Worm (Caenorhabditis elegans) whole organism, L4 larva: ENCODE measurements around the gene K07H8.2.

Experiments
- F37D6.2 ChIP-seq: sonication (generic microtip); optimal IDR thresholded peaks from 2 replicates; lab custom pipeline; 2016; ENCODE audit warnings: mild to moderate bottlenecking, missing genetic modification characterization, missing compliant biosample characterization
- Y105C5A.15 ChIP-seq: fragments of 200-800 bp; sonication (Bioruptor generic); IDR thresholded peaks from 2 replicates; pipeline ENCODE4 v1.3.6; 2022; ENCODE audit warnings: missing genetic modification characterization, missing compliant biosample characterization
- ZK546.5 ChIP-seq, 2 experiments: sonication (generic microtip); optimal IDR thresholded peaks; 2 replicates each; lab custom pipeline; 2017; ENCODE audit warnings: missing biosample characterization in 2 of 2, missing genetic modification characterization in 2 of 2
- aha-1 ChIP-seq: fragments of 150-350 bp; peaks from one replicate; lab custom pipeline; 2014; ENCODE audit warnings: missing biosample characterization, missing genetic modification characterization
- aly-2 ChIP-seq: sonication (generic microtip); optimal IDR thresholded peaks from 2 replicates; lab custom pipeline; 2018; ENCODE audit warnings: missing biosample characterization, missing genetic modification characterization
- ceh-32 ChIP-seq: sonication (generic microtip); optimal IDR thresholded peaks from 2 replicates; lab custom pipeline; 2016; ENCODE audit warnings: mild to moderate bottlenecking, missing genetic modification characterization, missing compliant biosample characterization; ENCODE audit not compliant: poor library complexity
- ceh-44 ChIP-seq: fragments of 200-800 bp; sonication (Bioruptor generic); IDR thresholded peaks from 2 replicates; pipeline ENCODE4 v1.3.6; 2022; ENCODE audit warnings: missing genetic modification reagents, missing genetic modification characterization, missing compliant biosample characterization
- ceh-62 ChIP-seq: sonication (generic microtip); optimal IDR thresholded peaks from 2 replicates; lab custom pipeline; 2017; ENCODE audit warnings: missing biosample characterization, missing genetic modification characterization
- cey-2 ChIP-seq: sonication (generic microtip); optimal IDR thresholded peaks from 3 replicates; lab custom pipeline; 2017; ENCODE audit warnings: missing genetic modification characterization, mild to moderate bottlenecking, missing compliant biosample characterization, antibody characterized with exemption, borderline replicate concordance; ENCODE audit not compliant: insufficient read depth
- ctbp-1 ChIP-seq: fragments of 200-800 bp; sonication (Bioruptor generic); IDR thresholded peaks from 2 replicates; pipeline ENCODE4 v1.3.6; 2022; ENCODE audit warnings: missing genetic modification reagents, missing genetic modification characterization, missing compliant biosample characterization
- daf-12 ChIP-seq: fragments of 150-350 bp; optimal IDR thresholded peaks from 2 replicates; lab custom pipeline; 2014; ENCODE audit warnings: missing biosample characterization, missing genetic modification reagents, missing genetic modification characterization
- daf-16 ChIP-seq, 3 experiments: sonication (generic microtip); optimal IDR thresholded peaks; 2 replicates each; lab custom pipeline; 2016 to 2017; ENCODE audit warnings: missing genetic modification characterization in 3 of 3, missing genetic modification reagents in 3 of 3, mild to moderate bottlenecking in 2 of 3, missing compliant biosample characterization in 2 of 3, missing biosample characterization in 1 of 3, moderate library complexity in 1 of 3
- daf-8 ChIP-seq: fragments of 200-800 bp; sonication (Bioruptor generic); IDR thresholded peaks from 2 replicates; pipeline ENCODE4 v1.3.6; 2022; ENCODE audit warnings: missing genetic modification characterization, missing compliant biosample characterization
- dmd-8 ChIP-seq: fragments of 200-800 bp; sonication (Bioruptor generic); IDR thresholded peaks from 2 replicates; pipeline ENCODE4 v1.3.6; 2022; ENCODE audit warnings: missing genetic modification characterization, missing compliant biosample characterization
- dmd-9 ChIP-seq: fragments of 200-800 bp; sonication (Bioruptor generic); IDR thresholded peaks from 2 replicates; pipeline ENCODE4 v1.3.6; 2022; ENCODE audit warnings: missing genetic modification reagents, missing genetic modification characterization, missing compliant biosample characterization
- hlh-11 ChIP-seq: fragments of 200-800 bp; sonication (Bioruptor generic); optimal IDR thresholded peaks from 2 replicates; lab custom pipeline; 2018; ENCODE audit warnings: mild to moderate bottlenecking, missing genetic modification characterization, missing compliant biosample characterization
- hlh-30 ChIP-seq: sonication (generic microtip); optimal IDR thresholded peaks from 2 replicates; lab custom pipeline; 2017; ENCODE audit warnings: antibody characterized with exemption, mild to moderate bottlenecking, missing genetic modification characterization, missing compliant biosample characterization; ENCODE audit not compliant: insufficient read depth
- lin-38 ChIP-seq: fragments of 200-800 bp; sonication (Bioruptor generic); IDR thresholded peaks from 2 replicates; pipeline ENCODE4 v1.3.6; 2022; ENCODE audit warnings: missing genetic modification reagents, missing genetic modification characterization, missing compliant biosample characterization
- lin-39 ChIP-seq: fragments of 150-350 bp; optimal IDR thresholded peaks from 2 replicates; lab custom pipeline; 2014; ENCODE audit warnings: missing biosample characterization, missing genetic modification reagents, missing genetic modification characterization
- lsy-2 ChIP-seq, 2 experiments: fragments of 150-350 bp in 1 of 2; sonication (generic microtip) in 1 of 2; optimal IDR thresholded peaks; 2 replicates each; lab custom pipeline; 2014 to 2017; ENCODE audit warnings: missing biosample characterization in 2 of 2, missing genetic modification characterization in 2 of 2
- mdl-1 ChIP-seq, 2 experiments: fragments of 150-350 bp in 1 of 2; sonication (generic microtip) in 1 of 2; optimal IDR thresholded peaks; 2 replicates each; lab custom pipeline; 2014 to 2017; ENCODE audit warnings: missing biosample characterization in 2 of 2, missing genetic modification characterization in 2 of 2
- mep-1 ChIP-seq: fragments of 150-350 bp; sonication (generic microtip); optimal IDR thresholded peaks from 3 replicates; lab custom pipeline; 2014; ENCODE audit warnings: missing biosample characterization, missing genetic modification characterization
- mes-2 ChIP-seq: sonication (generic microtip); optimal IDR thresholded peaks from 2 replicates; lab custom pipeline; 2016; ENCODE audit warnings: missing genotype, mild to moderate bottlenecking, missing genetic modification characterization, missing compliant biosample characterization; ENCODE audit not compliant: poor library complexity, severe bottlenecking
- mxl-3 ChIP-seq: fragments of 200-800 bp; sonication (Bioruptor generic); optimal IDR thresholded peaks from 2 replicates; lab custom pipeline; 2018; ENCODE audit warnings: mild to moderate bottlenecking, missing genetic modification characterization, missing compliant biosample characterization
- nhr-10 ChIP-seq: fragments of 150-350 bp; optimal IDR thresholded peaks from 2 replicates; lab custom pipeline; 2014; ENCODE audit warnings: missing biosample characterization, missing genetic modification characterization
- nhr-102 ChIP-seq: sonication (generic microtip); optimal IDR thresholded peaks from 2 replicates; lab custom pipeline; 2016; ENCODE audit warnings: mild to moderate bottlenecking, missing genetic modification characterization, moderate library complexity, missing compliant biosample characterization
- nhr-11 ChIP-seq: fragments of 150-350 bp; optimal IDR thresholded peaks from 2 replicates; lab custom pipeline; 2014; ENCODE audit warnings: missing biosample characterization, missing genetic modification characterization
- nhr-25 ChIP-seq: sonication (generic microtip); optimal IDR thresholded peaks from 2 replicates; lab custom pipeline; 2017; ENCODE audit warnings: missing genetic modification characterization, mild to moderate bottlenecking, missing compliant biosample characterization, antibody characterized with exemption, moderate library complexity, borderline replicate concordance; ENCODE audit not compliant: insufficient read depth
- nhr-28 ChIP-seq: fragments of 150-350 bp; optimal IDR thresholded peaks from 2 replicates; lab custom pipeline; 2014; ENCODE audit warnings: missing biosample characterization, missing genetic modification characterization
- php-3 ChIP-seq: fragments of 200-800 bp; sonication (Bioruptor generic); IDR thresholded peaks from 2 replicates; pipeline ENCODE4 v1.3.6; 2022; ENCODE audit warnings: missing genetic modification reagents, missing genetic modification characterization, missing compliant biosample characterization
- sdz-12 ChIP-seq: fragments of 200-800 bp; sonication (Bioruptor generic); optimal IDR thresholded peaks from 2 replicates; lab custom pipeline; 2018; ENCODE audit warnings: mild to moderate bottlenecking, missing genetic modification characterization, missing compliant biosample characterization
- set-16 ChIP-seq: fragments of 200-800 bp; sonication (Bioruptor generic); IDR thresholded peaks from 2 replicates; pipeline ENCODE4 v1.3.6; 2022; ENCODE audit warnings: missing genetic modification reagents, missing genetic modification characterization, missing compliant biosample characterization
- skn-1 ChIP-seq: fragments of 150-350 bp; optimal IDR thresholded peaks from 2 replicates; lab custom pipeline; 2014; ENCODE audit warnings: missing biosample characterization, missing genetic modification characterization
- spr-1 ChIP-seq: sonication (generic microtip); optimal IDR thresholded peaks from 2 replicates; lab custom pipeline; 2016; ENCODE audit warnings: mild to moderate bottlenecking, missing genetic modification characterization, missing compliant biosample characterization
- unc-62 ChIP-seq, 3 experiments: fragments of 150-350 bp in 1 of 3; sonication (generic microtip); optimal IDR thresholded peaks in 2 of 3; peaks in 1 of 3; 1 replicate in 1 of 3; 2 replicates in 2 of 3; lab custom pipeline; 2014 to 2017; ENCODE audit warnings: missing biosample characterization in 3 of 3, missing genetic modification characterization in 3 of 3, missing genetic modification reagents in 3 of 3, missing genotype in 1 of 3
- zfp-3 ChIP-seq: fragments of 200-800 bp; sonication (Bioruptor generic); conservative IDR thresholded peaks from 2 replicates; pipeline ENCODE4 v1.3.6; 2022; ENCODE audit warnings: missing genetic modification reagents, missing genetic modification characterization, missing compliant biosample characterization
- zip-11 ChIP-seq: fragments of 200-800 bp; sonication (Bioruptor generic); IDR thresholded peaks from 2 replicates; pipeline ENCODE4 v1.3.6; 2022; ENCODE audit warnings: missing genetic modification characterization, missing compliant biosample characterization

Gene K07H8.2

ce11 chrIV:8300468-8300867 is 9.1 kb downstream of the K07H8.2 start, which contains the start of gene F35H10.5:
TSS of gene F35H10.5 (plus strand) at chrIV:8300768.
- TF ChIP-seq lin-38 (GFP tag; lab: Robert Waterston, UW) = 0 out of 2 replicates have a peak, but pooled peaks have one; percentile 8
- TF ChIP-seq sdz-12 (GFP tag; lab: Kevin White, UChicago) = no peak

ce11 chrIV:8301925-8302324 is 10.6 kb downstream of the K07H8.2 start:
- peak; percentile 41 for TF ChIP-seq hlh-11 (tag; lab: Kevin White, UChicago)
- TF ChIP-seq unc-62 (GFP tag; optimal IDR thresholded peaks at IDR 0.05 in 1 of 2; lab: Kevin White, UChicago) = peak in 1 of 2 experiments; percentile 88
- no peak for TF ChIP-seq unc-62 (tag; optimal IDR thresholded peaks at IDR 0.05; lab: Kevin White, UChicago)
- TF ChIP-seq nhr-25 (tag; lab: Kevin White, UChicago) = peak; percentile 78
- no peak for TF ChIP-seq nhr-10 (tag; lab: Kevin White, UChicago)
- TF ChIP-seq nhr-102 (tag; lab: Kevin White, UChicago) = no peak
- TF ChIP-seq mxl-3 = peak; percentile 62
- peak in 1 of 2 experiments; percentile 62 for TF ChIP-seq mdl-1 (tag; optimal IDR thresholded peaks at IDR 0.05; lab: Kevin White, UChicago)
- no peak for TF ChIP-seq skn-1 (tag; lab: Kevin White, UChicago)
- peak; percentile 12 for TF ChIP-seq nhr-11
- TF ChIP-seq nhr-28 (tag; lab: Kevin White, UChicago) = peak; percentile 93
- peak; percentile 57 for TF ChIP-seq mep-1 (tag; lab: Kevin White, UChicago)
- no peak for TF ChIP-seq daf-12
- TF ChIP-seq mes-2 (tag; lab: Kevin White, UChicago) = no peak

- no peak for TF ChIP-seq spr-1 (tag; lab: Kevin White, UChicago)
- TF ChIP-seq unc-62 (GFP tag; optimal IDR thresholded peaks at IDR 0.05 in 1 of 2; lab: Kevin White, UChicago) = peak in 1 of 2 experiments; percentile 20
- TF ChIP-seq unc-62 (tag; optimal IDR thresholded peaks at IDR 0.05; lab: Kevin White, UChicago) = no peak
Observed at ce11 chrIV:8302648-8303161, 11.4 kb downstream of the K07H8.2 start.

- no peak for TF ChIP-seq F37D6.2 (tag; lab: Kevin White, UChicago)
- TF ChIP-seq dmd-8 (GFP tag; lab: Robert Waterston, UW) = no peak
- no peak for TF ChIP-seq ZK546.5 (tag; optimal IDR thresholded peaks at IDR 0.05; lab: Kevin White, UChicago)
Observed at ce11 chrIV:8303668-8304067, 12.3 kb downstream of the K07H8.2 start, which contains the start of gene vha-5. TSS of gene vha-5 (plus strand) at chrIV:8303968.

ce11 chrIV:8307408-8307807 is 16.1 kb downstream of the K07H8.2 start:
- no peak for TF ChIP-seq aly-2 (tag; lab: Kevin White, UChicago)
- TF ChIP-seq zfp-3 (GFP tag; lab: Robert Waterston, UW) = 0 out of 2 replicates have a peak, but pooled peaks have one; percentile 32
- TF ChIP-seq, all 104 proteins: peak for 1

ce11 chrIV:8312105-8312504 is 20.8 kb downstream of the K07H8.2 start:
- TF ChIP-seq dmd-9 (GFP tag; lab: Robert Waterston, UW) (no peak), aha-1 (tag; lab: Kevin White, UChicago) (peak; percentile 79), zfp-3 (GFP tag; lab: Robert Waterston, UW) (no peak), ctbp-1 (GFP tag; lab: Robert Waterston, UW) (no peak), spr-1 (tag; lab: Kevin White, UChicago) (no peak)
- TF ChIP-seq, all 104 proteins: peak for 1

- no peak for TF ChIP-seq set-16
- no peak for TF ChIP-seq lin-39 (tag; lab: Kevin White, UChicago)
- TF ChIP-seq cey-2 (tag; lab: Kevin White, UChicago) = no peak
- TF ChIP-seq lsy-2 (tag; optimal IDR thresholded peaks at IDR 0.05; lab: Kevin White, UChicago) = no peak
- TF ChIP-seq ceh-44 (GFP tag; lab: Robert Waterston, UW) = no peak
- TF ChIP-seq aha-1 (tag; lab: Kevin White, UChicago) = no peak
- TF ChIP-seq hlh-30 = no peak
- TF ChIP-seq php-3 = no peak
- TF ChIP-seq ceh-62 (tag; lab: Kevin White, UChicago) = no peak
- TF ChIP-seq daf-8 (GFP tag; lab: Robert Waterston, UW) = no peak
- no peak for TF ChIP-seq daf-16 (GFP tag; optimal IDR thresholded peaks at IDR 0.05; lab: Kevin White, UChicago)
- TF ChIP-seq daf-16 (tag; optimal IDR thresholded peaks at IDR 0.05; lab: Kevin White, UChicago) = no peak
- TF ChIP-seq Y105C5A.15 (GFP tag; lab: Robert Waterston, UW) = no peak
- TF ChIP-seq zip-11 (GFP tag; lab: Robert Waterston, UW) = no peak
- TF ChIP-seq ceh-32 = no peak
Observed at ce11 chrIV:8312846-8313245, 21.5 kb downstream of the K07H8.2 start, which contains the start of gene F35H10.10. TSS of gene F35H10.10 (minus strand) at chrIV:8312946.
